Worm (Caenorhabditis elegans): Measurements from ENCODE around the gene nhr-268.

nhr-268 gene

ce11 chrV:15719570-15719969 is 29.5 kb downstream of the nhr-268 start, which contains the start of gene Y6E2A.7:
Gene Y6E2A.7 (plus strand): TSS chrV:15719870.
- TF ChIP-seq nhr-237 (tag; optimal IDR thresholded peaks at IDR 0.05) (no peak), nhr-28 (tag; optimal IDR thresholded peaks at IDR 0.05) (no peak), tbx-8 (GFP tag; optimal IDR thresholded peaks at IDR 0.05) (no peak), blmp-1 (tag; optimal IDR thresholded peaks at IDR 0.05) (no peak), mab-5 (tag; optimal IDR thresholded peaks at IDR 0.05) (no peak), nhr-76 (tag; optimal IDR thresholded peaks at IDR 0.05) (no peak), unc-62 (GFP tag; optimal IDR thresholded peaks at IDR 0.05) (no peak), cnd-1 (tag; optimal IDR thresholded peaks at IDR 0.05) (no peak), drap-1 (GFP tag; optimal IDR thresholded peaks at IDR 0.05) (no peak), unc-39 (tag; optimal IDR thresholded peaks at IDR 0.05) (no peak), snpc-4 (tag; optimal IDR thresholded peaks at IDR 0.05) (no peak), flh-1 (GFP tag; optimal IDR thresholded peaks at IDR 0.05) (no peak), bed-3 (GFP tag; optimal IDR thresholded peaks at IDR 0.05) (no peak)

ce11 chrV:15721431-15721830 is 31.4 kb downstream of the nhr-268 start:
- TF ChIP-seq lsy-2 (tag; optimal IDR thresholded peaks at IDR 0.05) (no peak), elt-1 (tag; optimal IDR thresholded peaks at IDR 0.05; ENCODE audit: borderline replicate concordance, insufficient read depth) (no peak), ztf-11 (tag; optimal IDR thresholded peaks at IDR 0.05) (no peak), snpc-4 (tag; optimal IDR thresholded peaks at IDR 0.05) (no peak), pha-4 (tag; optimal IDR thresholded peaks at IDR 0.05) (no peak), hlh-1 (tag; optimal IDR thresholded peaks at IDR 0.05) (no peak), unc-62 (GFP tag; optimal IDR thresholded peaks at IDR 0.05) (no peak), lin-32 (GFP tag; optimal IDR thresholded peaks at IDR 0.05) (no peak), M03D4.4 (tag; optimal IDR thresholded peaks at IDR 0.05) (no peak), ham-2 (GFP tag; optimal IDR thresholded peaks at IDR 0.05) (no peak), zip-8 (tag; optimal IDR thresholded peaks at IDR 0.05) (no peak), mls-2 (tag; optimal IDR thresholded peaks at IDR 0.05) (no peak), ceh-39 (tag; optimal IDR thresholded peaks at IDR 0.05) (no peak), nhr-237 (tag; optimal IDR thresholded peaks at IDR 0.05) (no peak), sem-2 (GFP tag; optimal IDR thresholded peaks at IDR 0.05) (no peak), nhr-76 (tag; optimal IDR thresholded peaks at IDR 0.05) (no peak), ceh-43 (GFP tag; optimal IDR thresholded peaks at IDR 0.05) (no peak), mab-5 (tag; optimal IDR thresholded peaks at IDR 0.05) (no peak), unc-39 (tag; optimal IDR thresholded peaks at IDR 0.05) (no peak)

- TF ChIP-seq unc-39 (tag; optimal IDR thresholded peaks at IDR 0.05) (no peak), elt-1 (tag; optimal IDR thresholded peaks at IDR 0.05; ENCODE audit: borderline replicate concordance, insufficient read depth) (no peak), M03D4.4 (tag; optimal IDR thresholded peaks at IDR 0.05) (no peak), snpc-4 (tag; optimal IDR thresholded peaks at IDR 0.05) (no peak), blmp-1 (tag; optimal IDR thresholded peaks at IDR 0.05) (no peak), nhr-28 (tag; optimal IDR thresholded peaks at IDR 0.05) (no peak), hlh-1 (tag; optimal IDR thresholded peaks at IDR 0.05) (no peak), zip-8 (tag; optimal IDR thresholded peaks at IDR 0.05) (no peak)
These were observed 31.8 kb downstream of the nhr-268 start, which contains the start of gene srh-140 for ce11 chrV:15721888-15722287. Gene srh-140 (plus strand): TSS chrV:15722188.

ce11 chrV:15726610-15727009 is 36.6 kb downstream of the nhr-268 start, which contains the start of the genes irld-57 and sfxn-1.3:
Gene irld-57 (minus strand): TSS chrV:15726710.
Gene sfxn-1.3 (plus strand): TSS chrV:15726841.
- TF ChIP-seq unc-62 (GFP tag; optimal IDR thresholded peaks at IDR 0.05) (no peak), drap-1 (GFP tag; optimal IDR thresholded peaks at IDR 0.05) (no peak), nhr-2 (tag; optimal IDR thresholded peaks at IDR 0.05) (no peak), ceh-43 (GFP tag; optimal IDR thresholded peaks at IDR 0.05) (no peak), ces-1 (GFP tag; optimal IDR thresholded peaks at IDR 0.05) (no peak), mab-5 (tag; optimal IDR thresholded peaks at IDR 0.05) (no peak), ceh-39 (tag; optimal IDR thresholded peaks at IDR 0.05) (no peak), mls-2 (tag; optimal IDR thresholded peaks at IDR 0.05) (no peak), mep-1 (tag; optimal IDR thresholded peaks at IDR 0.05) (no peak), bed-3 (GFP tag; optimal IDR thresholded peaks at IDR 0.05) (no peak), blmp-1 (tag; optimal IDR thresholded peaks at IDR 0.05) (no peak), ztf-11 (tag; optimal IDR thresholded peaks at IDR 0.05) (no peak), nhr-12 (tag; optimal IDR thresholded peaks at IDR 0.05) (no peak), unc-39 (tag; optimal IDR thresholded peaks at IDR 0.05) (no peak), elt-1 (tag; optimal IDR thresholded peaks at IDR 0.05; ENCODE audit: borderline replicate concordance, insufficient read depth) (no peak), nhr-76 (tag; optimal IDR thresholded peaks at IDR 0.05) (no peak)

- TF ChIP-seq mep-1 (tag; optimal IDR thresholded peaks at IDR 0.05) (no peak), lsy-2 (tag; optimal IDR thresholded peaks at IDR 0.05) (no peak), ceh-39 (tag; optimal IDR thresholded peaks at IDR 0.05) (no peak), nhr-12 (tag; optimal IDR thresholded peaks at IDR 0.05) (no peak), hlh-1 (tag; optimal IDR thresholded peaks at IDR 0.05) (no peak), ceh-83 (GFP tag; optimal IDR thresholded peaks at IDR 0.05) (no peak), ztf-11 (tag; optimal IDR thresholded peaks at IDR 0.05) (no peak), nhr-76 (tag; optimal IDR thresholded peaks at IDR 0.05) (no peak), nhr-2 (tag; optimal IDR thresholded peaks at IDR 0.05) (no peak), drap-1 (GFP tag; optimal IDR thresholded peaks at IDR 0.05) (no peak), blmp-1 (tag; optimal IDR thresholded peaks at IDR 0.05) (no peak), M03D4.4 (tag; optimal IDR thresholded peaks at IDR 0.05) (no peak), unc-62 (GFP tag; optimal IDR thresholded peaks at IDR 0.05) (no peak), unc-120 (tag; optimal IDR thresholded peaks at IDR 0.05; ENCODE audit: poor library complexity, severe bottlenecking) (no peak), ces-1 (GFP tag; optimal IDR thresholded peaks at IDR 0.05) (no peak), elt-1 (tag; optimal IDR thresholded peaks at IDR 0.05; ENCODE audit: borderline replicate concordance, insufficient read depth) (no peak), mab-5 (tag; optimal IDR thresholded peaks at IDR 0.05) (no peak), flh-1 (GFP tag; optimal IDR thresholded peaks at IDR 0.05) (no peak)
These were observed 40.4 kb downstream of the nhr-268 start, which contains the start of gene Y6E2A.10 for ce11 chrV:15730459-15730858. Gene Y6E2A.10 (minus strand): TSS chrV:15730559.
